Fruit fly (Drosophila melanogaster) whole organism, embryonic: ENCODE measurements around the gene CG4914.
A peak's percentile ranks its signal among the peaks of the same experiment; 100 is the strongest.

Source experiments
- Aef1 ChIP-seq: fragments of 200-800 bp; sonication (Bioruptor generic); IDR thresholded peaks from 3 replicates; pipeline ENCODE4 v1.3.6; 2022; ENCODE audit warnings: missing biosample characterization, missing genetic modification characterization
- Atf6 ChIP-seq: fragments of 200-800 bp; sonication (Bioruptor generic); IDR thresholded peaks from 2 replicates; pipeline ENCODE4 v1.3.6; 2022; ENCODE audit warnings: missing biosample characterization, missing genetic modification characterization
- Bdp1 ChIP-seq: fragments of 200-800 bp; sonication (Bioruptor generic); optimal IDR thresholded peaks from 3 replicates; lab custom pipeline; 2016; ENCODE audit warnings: missing biosample characterization, missing genetic modification characterization
- Blimp-1 ChIP-seq: fragments of 200-800 bp; sonication (Bioruptor generic); optimal IDR thresholded peaks from 3 replicates; lab custom pipeline; 2018; ENCODE audit warnings: missing biosample characterization, missing genetic modification characterization, mild to moderate bottlenecking, moderate library complexity, missing genetic modification reagents
- CG10431 ChIP-seq: fragments of 200-800 bp; sonication (Bioruptor generic); optimal IDR thresholded peaks from 3 replicates; lab custom pipeline; 2018; ENCODE audit warnings: missing biosample characterization, mild to moderate bottlenecking, missing genetic modification characterization
- CG11504 ChIP-seq: fragments of 200-800 bp; sonication (Bioruptor generic); optimal IDR thresholded peaks from 3 replicates; lab custom pipeline; 2019; ENCODE audit warnings: missing biosample characterization, mild to moderate bottlenecking, missing genetic modification characterization, moderate library complexity
- CG12659 ChIP-seq: fragments of 200-800 bp; sonication (Bioruptor generic); optimal IDR thresholded peaks from 3 replicates; lab custom pipeline; 2017; ENCODE audit warnings: mild to moderate bottlenecking, missing biosample characterization, missing genetic modification reagents, missing genetic modification characterization
- CG13123 ChIP-seq: fragments of 200-800 bp; sonication (Bioruptor generic); optimal IDR thresholded peaks from 2 replicates; lab custom pipeline; 2016; ENCODE audit warnings: missing biosample characterization, missing genetic modification characterization
- CG13775 ChIP-seq: fragments of 200-800 bp; sonication (Bioruptor generic); optimal IDR thresholded peaks from 3 replicates; lab custom pipeline; 2017; ENCODE audit warnings: missing biosample characterization, mild to moderate bottlenecking, missing genetic modification characterization
- CG14441 ChIP-seq: fragments of 200-800 bp; sonication (Bioruptor generic); IDR thresholded peaks from 2 replicates; pipeline ENCODE4 v1.3.6; 2022; ENCODE audit warnings: missing biosample characterization, missing genetic modification characterization
- CG16863 ChIP-seq: fragments of 200-800 bp; sonication (Bioruptor generic); optimal IDR thresholded peaks from 3 replicates; lab custom pipeline; 2016; ENCODE audit warnings: missing biosample characterization, missing genetic modification characterization
- CG17186 ChIP-seq: fragments of 200-800 bp; sonication (Bioruptor generic); optimal IDR thresholded peaks from 3 replicates; lab custom pipeline; 2017; ENCODE audit warnings: missing biosample characterization, missing genetic modification reagents, missing genetic modification characterization
- CG17385 ChIP-seq: fragments of 200-800 bp; sonication (Bioruptor generic); optimal IDR thresholded peaks from 3 replicates; lab custom pipeline; 2018; ENCODE audit warnings: missing biosample characterization, mild to moderate bottlenecking, missing genetic modification characterization
- CG17612 ChIP-seq: fragments of 200-800 bp; sonication (Bioruptor generic); IDR thresholded peaks from 2 replicates; pipeline ENCODE4 v1.3.6; 2022; ENCODE audit warnings: missing biosample characterization, missing genetic modification characterization
- CG18599 ChIP-seq: fragments of 200-800 bp; sonication (Bioruptor generic); optimal IDR thresholded peaks from 3 replicates; lab custom pipeline; 2017; ENCODE audit warnings: missing biosample characterization, missing genetic modification characterization, mild to moderate bottlenecking, moderate library complexity, missing genetic modification reagents
- CG2889 ChIP-seq: fragments of 200-800 bp; sonication (Bioruptor generic); IDR thresholded peaks from 3 replicates; pipeline ENCODE4 v1.3.6; 2022; ENCODE audit warnings: missing biosample characterization, missing genetic modification characterization
- CG32532 ChIP-seq: fragments of 200-800 bp; sonication (Bioruptor generic); IDR thresholded peaks from 2 replicates; pipeline ENCODE4 v1.3.6; 2022; ENCODE audit warnings: missing biosample characterization, missing genetic modification characterization
- CG4282 ChIP-seq: fragments of 200-800 bp; sonication (Bioruptor generic); optimal IDR thresholded peaks from 2 replicates; lab custom pipeline; 2016; ENCODE audit warnings: missing biosample characterization, missing genetic modification characterization
- CG5245 ChIP-seq: fragments of 200-800 bp; sonication (Bioruptor generic); optimal IDR thresholded peaks from 3 replicates; lab custom pipeline; 2016; ENCODE audit warnings: missing biosample characterization, missing genetic modification characterization
- CG6765 ChIP-seq: fragments of 200-800 bp; sonication (Bioruptor generic); optimal IDR thresholded peaks from 3 replicates; lab custom pipeline; 2017; ENCODE audit warnings: missing biosample characterization, mild to moderate bottlenecking, missing genetic modification characterization
- CG6791 ChIP-seq: fragments of 200-800 bp; sonication (Bioruptor generic); IDR thresholded peaks from 3 replicates; pipeline ENCODE4 v1.3.6; 2022; ENCODE audit warnings: missing biosample characterization, missing genetic modification characterization; ENCODE audit not compliant: partially characterized antibody
- CG9727 ChIP-seq: fragments of 200-800 bp; sonication (Bioruptor generic); optimal IDR thresholded peaks from 3 replicates; lab custom pipeline; 2017; ENCODE audit warnings: missing biosample characterization, mild to moderate bottlenecking, missing genetic modification characterization
- CG9817 ChIP-seq: fragments of 200-800 bp; sonication (Bioruptor generic); optimal IDR thresholded peaks from 2 replicates; lab custom pipeline; 2018; ENCODE audit warnings: missing biosample characterization, mild to moderate bottlenecking, missing genetic modification characterization, moderate library complexity
- Gug ChIP-seq: fragments of 200-800 bp; sonication (Bioruptor generic); IDR thresholded peaks from 4 replicates; pipeline ENCODE4 v1.3.6; 2022; ENCODE audit warnings: missing biosample characterization, missing genetic modification characterization
- HmgZ ChIP-seq: fragments of 200-800 bp; sonication (Bioruptor generic); optimal IDR thresholded peaks from 2 replicates; lab custom pipeline; 2018; ENCODE audit warnings: missing biosample characterization, mild to moderate bottlenecking, missing genetic modification characterization
- Hmr ChIP-seq: fragments of 200-800 bp; sonication (Bioruptor generic); optimal IDR thresholded peaks from 3 replicates; lab custom pipeline; 2017; ENCODE audit warnings: mild to moderate bottlenecking, missing biosample characterization, missing genetic modification reagents, missing genetic modification characterization
- Hr39 ChIP-seq: fragments of >200 bp; optimal IDR thresholded peaks from 2 replicates; lab custom pipeline; 2017
- Mrtf ChIP-seq: fragments of 200-800 bp; sonication (Bioruptor generic); IDR thresholded peaks from 3 replicates; pipeline ENCODE4 v1.3.6; 2022; ENCODE audit warnings: missing biosample characterization, missing genetic modification characterization
- Oaz ChIP-seq: fragments of 200-800 bp; sonication (Bioruptor generic); IDR thresholded peaks from 2 replicates; pipeline ENCODE4 v1.3.6; 2022; ENCODE audit warnings: missing biosample characterization, missing genetic modification characterization
- Sry-δ ChIP-seq: fragments of 200-800 bp; sonication (Bioruptor generic); optimal IDR thresholded peaks from 2 replicates; lab custom pipeline; 2016; ENCODE audit warnings: missing biosample characterization, missing genetic modification characterization
- abd-A ChIP-seq: fragments of 200-800 bp; sonication (Bioruptor generic); optimal IDR thresholded peaks from 3 replicates; lab custom pipeline; 2019; ENCODE audit warnings: missing biosample characterization, mild to moderate bottlenecking, missing genetic modification characterization, moderate library complexity
- aop ChIP-seq: fragments of 200-800 bp; sonication (Bioruptor generic); IDR thresholded peaks from 2 replicates; pipeline ENCODE4 v1.3.6; 2022; ENCODE audit warnings: missing biosample characterization, missing genetic modification characterization
- bcd ChIP-seq: fragments of 200-800 bp; sonication (Bioruptor generic); optimal IDR thresholded peaks from 2 replicates; lab custom pipeline; 2017; ENCODE audit warnings: missing biosample characterization, mild to moderate bottlenecking, missing genetic modification characterization
- bsh ChIP-seq, 2 experiments: fragments of 200-800 bp; sonication (Bioruptor generic); optimal IDR thresholded peaks; 2 replicates each; lab custom pipeline; 2017 to 2018; ENCODE audit warnings: mild to moderate bottlenecking in 2 of 2, missing biosample characterization in 2 of 2, missing genetic modification characterization in 2 of 2, moderate library complexity in 1 of 2
- caup ChIP-seq: fragments of 200-800 bp; sonication (Bioruptor generic); optimal IDR thresholded peaks from 3 replicates; lab custom pipeline; 2017; ENCODE audit warnings: missing biosample characterization, mild to moderate bottlenecking, missing genetic modification characterization, moderate library complexity; ENCODE audit not compliant: severe bottlenecking
- cg ChIP-seq: fragments of 200-800 bp; sonication (Bioruptor generic); optimal IDR thresholded peaks from 3 replicates; lab custom pipeline; 2019; ENCODE audit warnings: missing biosample characterization, mild to moderate bottlenecking, missing genetic modification characterization, moderate library complexity
- dpn ChIP-seq, 2 experiments: fragments of 200-800 bp; sonication (Bioruptor generic); optimal IDR thresholded peaks; 3 replicates each; lab custom pipeline; 2016; ENCODE audit warnings: missing biosample characterization in 2 of 2, missing genetic modification characterization in 2 of 2
- dysf ChIP-seq: fragments of 200-800 bp; sonication (Bioruptor generic); IDR thresholded peaks from 3 replicates; pipeline ENCODE4 v1.3.6; 2022; ENCODE audit warnings: missing biosample characterization, missing genetic modification characterization
- fd3F ChIP-seq: fragments of 200-800 bp; sonication (Bioruptor generic); optimal IDR thresholded peaks from 2 replicates; lab custom pipeline; 2018; ENCODE audit warnings: missing biosample characterization, mild to moderate bottlenecking, missing genetic modification characterization, moderate library complexity
- fru ChIP-seq: fragments of >200 bp; optimal IDR thresholded peaks from 2 replicates; lab custom pipeline; 2017
- gt ChIP-seq: fragments of 200-800 bp; sonication (Bioruptor generic); IDR thresholded peaks from 2 replicates; pipeline ENCODE4 v1.3.6; 2022; ENCODE audit warnings: missing biosample characterization, missing genetic modification characterization
- pzg ChIP-seq: fragments of 200-800 bp; sonication (Bioruptor generic); optimal IDR thresholded peaks from 3 replicates; lab custom pipeline; 2018; ENCODE audit warnings: missing biosample characterization, mild to moderate bottlenecking, missing genetic modification characterization, moderate library complexity
- run ChIP-seq: fragments of 200-800 bp; sonication (Bioruptor generic); optimal IDR thresholded peaks from 3 replicates; lab custom pipeline; 2018; ENCODE audit warnings: missing biosample characterization, mild to moderate bottlenecking, missing genetic modification characterization
- sima ChIP-seq: fragments of 200-800 bp; sonication (Bioruptor generic); optimal IDR thresholded peaks from 2 replicates; lab custom pipeline; 2016; ENCODE audit warnings: missing biosample characterization, missing genetic modification characterization
- slbo ChIP-seq: fragments of 200-800 bp; sonication (Bioruptor generic); IDR thresholded peaks from 2 replicates; pipeline ENCODE4 v1.3.6; 2022; ENCODE audit warnings: missing biosample characterization, missing genetic modification characterization
- so ChIP-seq: fragments of 200-800 bp; sonication (Bioruptor generic); IDR thresholded peaks from 3 replicates; pipeline ENCODE4 v1.3.6; 2022; ENCODE audit warnings: missing biosample characterization, missing genetic modification characterization
- tup ChIP-seq: fragments of 200-800 bp; sonication (Bioruptor generic); optimal IDR thresholded peaks from 2 replicates; lab custom pipeline; 2016; ENCODE audit warnings: missing biosample characterization, mild to moderate bottlenecking, missing genetic modification characterization, moderate library complexity
- vfl ChIP-seq: fragments of 200-800 bp; sonication (Bioruptor generic); optimal IDR thresholded peaks from 2 replicates; lab custom pipeline; 2016; ENCODE audit warnings: missing biosample characterization, missing genetic modification characterization
- vvl ChIP-seq: fragments of 200-800 bp; sonication (Bioruptor generic); IDR thresholded peaks from 2 replicates; pipeline ENCODE4 v1.3.6; 2022; ENCODE audit warnings: missing biosample characterization, missing genetic modification characterization
- wor ChIP-seq: fragments of 200-800 bp; sonication (Bioruptor generic); IDR thresholded peaks from 2 replicates; pipeline ENCODE4 v1.3.6; 2022; ENCODE audit warnings: missing biosample characterization, missing genetic modification characterization
- yki ChIP-seq: fragments of >200 bp; optimal IDR thresholded peaks from 3 replicates; lab custom pipeline; 2018

CG4914 gene

DNA sequence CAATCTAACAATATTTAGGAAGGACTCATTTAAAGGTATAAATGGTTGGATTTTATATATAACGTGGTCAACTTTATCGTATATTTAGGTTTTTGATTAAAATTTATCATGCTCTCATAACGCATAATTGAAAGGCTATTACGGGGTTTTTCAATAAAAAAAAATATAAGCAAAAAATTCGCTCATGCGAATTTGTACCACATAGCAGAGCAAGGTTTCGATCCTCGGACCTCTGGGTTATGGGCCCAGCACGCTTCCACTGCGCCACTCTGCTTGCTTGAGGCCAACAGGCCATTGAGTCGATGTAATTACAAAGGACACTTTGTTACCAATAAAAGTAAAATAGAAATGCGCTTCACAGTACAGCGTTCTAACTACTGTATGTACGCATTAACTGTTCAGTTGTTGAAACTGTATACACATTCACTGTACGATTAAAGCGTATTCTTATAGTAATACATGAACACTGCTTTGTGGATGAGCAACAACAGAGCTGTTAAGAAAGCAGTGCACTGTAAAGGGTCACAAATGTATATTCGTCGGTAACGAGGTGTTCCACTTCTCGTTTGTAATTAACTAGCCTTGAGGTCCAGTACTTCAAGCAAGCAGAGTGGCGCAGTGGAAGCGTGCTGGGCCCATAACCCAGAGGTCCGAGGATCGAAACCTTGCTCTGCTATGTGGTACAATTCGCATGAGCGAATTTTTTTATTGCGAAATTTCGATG lies 4.0 kb downstream of the CG4914 start (continued):
- TF ChIP-seq HmgZ (tag; lab: Kevin White, UChicago) (peak; percentile 69), cg (GFP tag; lab: Kevin White, UChicago) (no peak), CG14441 (GFP tag; lab: Robert Waterston, UW) (no peak), vvl (peak; percentile 9; the same call in 1 of the 2 replicates), CG6765 (GFP tag; lab: Kevin White, UChicago) (no peak), CG10431 (GFP tag; lab: Kevin White, UChicago) (no peak), Gug (GFP tag; lab: Robert Waterston, UW) (no peak), Mrtf (GFP tag; lab: Robert Waterston, UW) (no peak), bsh (GFP tag; optimal IDR thresholded peaks at IDR 0.05; lab: Kevin White, UChicago) (no peak), CG17186 (GFP tag; lab: Kevin White, UChicago) (peak; percentile 11), CG16863 (GFP tag; lab: Kevin White, UChicago) (no peak), CG11504 (tag; lab: Kevin White, UChicago) (peak; percentile 13), Aef1 (GFP tag; lab: Robert Waterston, UW) (no peak), Bdp1 (GFP tag; lab: Kevin White, UChicago) (peak; percentile 100), abd-A (peak; percentile 90), pzg (GFP tag; lab: Kevin White, UChicago) (no peak), caup (GFP tag; lab: Kevin White, UChicago) (no peak), fru (lab: Kevin White, UChicago) (no peak), CG4282 (GFP tag; lab: Kevin White, UChicago) (no peak), CG32532 (GFP tag; lab: Robert Waterston, UW) (no peak), wor (GFP tag; lab: Robert Waterston, UW) (no peak), CG13775 (GFP tag; lab: Kevin White, UChicago) (no peak), tup (GFP tag; lab: Kevin White, UChicago) (no peak), CG13123 (GFP tag; lab: Kevin White, UChicago) (no peak), CG9727 (GFP tag; lab: Kevin White, UChicago) (no peak), CG18599 (no peak), CG5245 (GFP tag; lab: Kevin White, UChicago) (no peak), CG2889 (GFP tag; lab: Robert Waterston, UW) (no peak), CG17385 (GFP tag; lab: Kevin White, UChicago) (no peak), dysf (GFP tag; lab: Robert Waterston, UW) (no peak), vfl (GFP tag; lab: Kevin White, UChicago) (no peak), Oaz (no peak), bcd (GFP tag; lab: Kevin White, UChicago) (no peak), Atf6 (GFP tag; lab: Robert Waterston, UW) (no peak), yki (lab: Kevin White, UChicago) (peak; percentile 35), slbo (no peak), gt (GFP tag; lab: Robert Waterston, UW) (no peak), sima (GFP tag; lab: Kevin White, UChicago) (no peak), CG6791 (peak; percentile 96), Hr39 (no peak), Hmr (no peak), Sry-δ (no peak), CG12659 (GFP tag; lab: Kevin White, UChicago) (no peak), dpn (GFP tag; optimal IDR thresholded peaks at IDR 0.05; lab: Kevin White, UChicago) (no peak), aop (GFP tag; lab: Robert Waterston, UW) (0 out of 2 replicates have a peak, but pooled peaks have one; percentile 27), fd3F (no peak), CG17612 (no peak), run (tag; lab: Kevin White, UChicago) (no peak), Blimp-1 (GFP tag; lab: Kevin White, UChicago) (no peak), CG9817 (tag; lab: Kevin White, UChicago) (no peak), so (GFP tag; lab: Robert Waterston, UW) (no peak)
